Fruit fly (Drosophila melanogaster) S2 (cell line): ENCODE measurements around the gene Top2.

Experiments
- CG8478 ChIP-seq: fragments of >200 bp; optimal IDR thresholded peaks from 2 replicates; lab custom pipeline; 2018
- CTCF ChIP-seq, 2 experiments: fragments of >200 bp; optimal IDR thresholded peaks; 2 replicates each; lab custom pipeline; 2018

- no peak for TF ChIP-seq CTCF (optimal IDR thresholded peaks at IDR 0.05; lab: Kevin White, UChicago)
- TF ChIP-seq CG8478 (lab: Kevin White, UChicago): no peak
Observed at dm6 chr2L:19415859-19416258, 37.4 kb downstream of the Top2 start.
